Fruit fly (Drosophila melanogaster) whole organism: ENCODE results near the gene Hexo1.

Source experiments
- CG8478 ChIP-seq: fragments of >200 bp; optimal IDR thresholded peaks from 2 replicates; lab custom pipeline; 2018; ENCODE audit warnings: inconsistent platforms
- EcR ChIP-seq, 2 experiments: fragments of >200 bp; optimal IDR thresholded peaks; 2 replicates each; lab custom pipeline; 2017; ENCODE audit warnings: missing biosample characterization in 2 of 2, missing genetic modification characterization in 2 of 2, missing genetic modification reagents in 2 of 2
- pan ChIP-seq: fragments of >200 bp; optimal IDR thresholded peaks from 2 replicates; lab custom pipeline; 2017
- usp ChIP-seq: fragments of >200 bp; optimal IDR thresholded peaks from 2 replicates; lab custom pipeline; 2017; ENCODE audit warnings: missing biosample characterization, missing genetic modification characterization, mixed read lengths

DNA sequence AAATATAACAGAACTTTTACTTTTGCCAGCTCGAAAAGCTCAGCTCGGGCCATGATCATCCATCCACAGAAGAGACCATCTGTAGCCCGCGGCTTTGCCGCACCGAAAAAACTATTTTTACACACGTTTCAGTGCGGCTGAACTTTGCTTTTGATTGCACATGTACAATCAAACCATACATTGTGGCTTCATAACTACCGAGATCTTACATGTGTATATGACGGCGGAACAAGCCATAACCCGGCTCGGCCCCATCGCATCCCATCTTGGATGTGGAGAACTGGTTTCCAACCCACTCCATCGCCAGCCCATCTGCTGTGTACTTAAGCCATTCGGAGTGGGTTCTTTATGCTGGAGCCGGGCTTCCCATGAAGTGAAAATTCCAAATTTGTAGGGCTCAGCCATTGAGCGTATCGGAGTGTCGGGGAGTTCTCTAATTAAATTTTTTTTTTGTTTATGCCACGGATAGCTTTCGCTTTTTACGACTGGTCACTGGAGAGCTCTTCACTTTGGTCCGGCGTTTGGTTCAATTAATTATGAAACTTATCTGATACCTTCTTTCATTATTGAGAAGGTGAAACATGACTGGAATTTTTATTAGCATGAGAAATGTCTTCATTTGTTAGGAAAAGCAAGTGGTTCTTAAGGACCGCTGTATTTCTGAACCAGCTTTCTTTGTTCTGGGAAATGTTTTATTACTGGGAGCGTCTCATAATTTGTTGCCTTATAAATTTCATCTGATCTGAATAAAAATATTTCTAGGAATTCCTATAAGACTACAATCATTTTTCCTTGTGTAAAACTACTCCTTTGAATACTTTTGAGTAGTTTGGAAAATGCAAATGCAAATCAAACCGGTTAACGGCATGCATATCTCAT lies 17.3 kb upstream of the Hexo1 start:
- TF ChIP-seq pan (lab: Kevin White, UChicago) = no peak
- no peak for TF ChIP-seq usp (GFP tag; lab: Kevin White, UChicago)
- TF ChIP-seq EcR (GFP tag; optimal IDR thresholded peaks at IDR 0.05; lab: Kevin White, UChicago) = no peak
- TF ChIP-seq CG8478 (lab: Kevin White, UChicago) = no peak
